Fruit fly (Drosophila melanogaster): ENCODE measurements around the gene CG5645.

CG5645 gene

DNA sequence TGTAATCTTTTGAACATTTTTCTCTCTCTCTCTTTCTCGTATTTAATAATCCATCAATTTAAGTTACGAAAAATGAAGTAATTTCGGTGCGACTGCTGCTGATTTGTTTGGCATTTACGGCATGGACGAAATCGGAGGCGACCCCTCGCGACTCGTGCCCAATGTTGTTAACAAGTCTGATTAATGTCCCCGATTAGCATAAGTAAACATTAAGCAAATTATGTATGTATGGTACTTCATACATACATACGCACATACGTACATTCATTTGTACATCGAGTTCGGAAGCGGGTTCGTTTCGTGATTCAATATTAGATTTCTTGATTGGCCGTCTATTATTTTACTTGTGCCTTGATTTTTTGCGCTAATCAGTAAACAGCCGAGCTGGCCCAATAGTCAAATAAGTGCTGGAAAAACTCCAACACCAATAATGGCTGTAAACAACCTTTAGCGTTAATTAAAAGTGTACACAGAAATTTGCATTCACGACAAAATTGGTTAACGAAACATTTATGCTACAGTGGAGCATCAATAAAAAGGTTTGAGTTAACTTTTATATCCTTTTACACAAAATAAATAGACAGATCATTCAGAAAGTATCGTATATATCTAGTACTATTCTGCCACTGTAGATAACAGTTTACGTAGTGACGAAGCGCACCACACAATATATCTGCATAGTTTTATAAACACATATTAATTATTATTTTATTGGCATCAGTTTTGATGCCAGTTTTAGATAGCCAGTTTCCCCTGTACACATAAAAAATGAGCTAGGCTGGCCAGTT, 45.4 kb downstream of the CG5645 start (continued):
- peak; percentile 6 for TF ChIP-seq NC2β (GFP tag; optimal IDR thresholded peaks at IDR 0.05)
- TF ChIP-seq ftz-f1 (GFP tag; optimal IDR thresholded peaks at IDR 0.05): no peak
- peak; percentile 62 for TF ChIP-seq CG11093 (GFP tag; IDR thresholded peaks at IDR 0.05)
- no peak for TF ChIP-seq pnt (GFP tag; optimal IDR thresholded peaks at IDR 0.05)
- TF ChIP-seq CG18011 (GFP tag; optimal IDR thresholded peaks at IDR 0.05): peak; percentile 28
- TF ChIP-seq usp (GFP tag; optimal IDR thresholded peaks at IDR 0.05): no peak
- no peak for TF ChIP-seq stwl (tag; optimal IDR thresholded peaks at IDR 0.05)
- peak; percentile 1 for TF ChIP-seq CG3407 (GFP tag; optimal IDR thresholded peaks at IDR 0.05)
- peak; percentile 76 for TF ChIP-seq CG14441 (GFP tag; IDR thresholded peaks at IDR 0.05)
- peak; percentile 15 for TF ChIP-seq CG10979 (tag; optimal IDR thresholded peaks at IDR 0.05)
- no peak for TF ChIP-seq gsb-n (tag; optimal IDR thresholded peaks at IDR 0.05)
- TF ChIP-seq NFAT (GFP tag; IDR thresholded peaks at IDR 0.05): no peak
- no peak for TF ChIP-seq CG1024 (GFP tag; IDR thresholded peaks at IDR 0.05)
- no peak for TF ChIP-seq HLH54F (GFP tag; optimal IDR thresholded peaks at IDR 0.05)
- peak; percentile 24 for TF ChIP-seq CG10267 (tag; optimal IDR thresholded peaks at IDR 0.05)
- peak; percentile 33; the same call in 1 of the 2 replicates for TF ChIP-seq ap (GFP tag; IDR thresholded peaks at IDR 0.05)
- TF ChIP-seq stc (GFP tag; IDR thresholded peaks at IDR 0.05): peak; percentile 54; the same call in 1 of the 2 replicates
- TF ChIP-seq CG30431 (GFP tag; optimal IDR thresholded peaks at IDR 0.05): peak; percentile 17
- no peak for TF ChIP-seq jumu (GFP tag; optimal IDR thresholded peaks at IDR 0.05)
- TF ChIP-seq tin (GFP tag; optimal IDR thresholded peaks at IDR 0.05): no peak
- no peak; the same call in 2 of the 3 replicates for TF ChIP-seq Mrtf (GFP tag; IDR thresholded peaks at IDR 0.05)
- TF ChIP-seq CG6791 (GFP tag; IDR thresholded peaks at IDR 0.05; ENCODE audit: partially characterized antibody): no peak
- peak; percentile 70; the same call in 2 of the 3 replicates for TF ChIP-seq CG11695 (GFP tag; IDR thresholded peaks at IDR 0.05)
- peak; percentile 43 for TF ChIP-seq CG15514 (GFP tag; optimal IDR thresholded peaks at IDR 0.05)
- TF ChIP-seq run (tag; optimal IDR thresholded peaks at IDR 0.05): peak; percentile 10
- TF ChIP-seq Usf (GFP tag; optimal IDR thresholded peaks at IDR 0.05): no peak
- TF ChIP-seq CG2712 (tag; optimal IDR thresholded peaks at IDR 0.05): peak; percentile 49
- no peak for TF ChIP-seq en (GFP tag; optimal IDR thresholded peaks at IDR 0.05)
- no peak for TF ChIP-seq C15 (GFP tag; IDR thresholded peaks at IDR 0.05)
- TF ChIP-seq maf-S (GFP tag; optimal IDR thresholded peaks at IDR 0.05): peak; percentile 8
- no peak for TF ChIP-seq Lpt (GFP tag; optimal IDR thresholded peaks at IDR 0.05)
- peak; percentile 29 for TF ChIP-seq CG1647 (GFP tag; optimal IDR thresholded peaks at IDR 0.05)
- TF ChIP-seq CG1233 (GFP tag; optimal IDR thresholded peaks at IDR 0.05): peak; percentile 43
- no peak for TF ChIP-seq zf30C (GFP tag; optimal IDR thresholded peaks at IDR 0.05)
- TF ChIP-seq D (optimal IDR thresholded peaks at IDR 0.05): no peak
- TF ChIP-seq D (GFP tag; optimal IDR thresholded peaks at IDR 0.05): no peak
- TF ChIP-seq fu2 (GFP tag; optimal IDR thresholded peaks at IDR 0.05): no peak
- TF ChIP-seq cas (GFP tag; IDR thresholded peaks at IDR 0.05): no peak
- TF ChIP-seq Optix (GFP tag; IDR thresholded peaks at IDR 0.05): no peak
- no peak for TF ChIP-seq CG9215 (GFP tag; IDR thresholded peaks at IDR 0.05)
- TF ChIP-seq CG4328 (GFP tag; optimal IDR thresholded peaks at IDR 0.05): no peak
- TF ChIP-seq CG11398 (GFP tag; optimal IDR thresholded peaks at IDR 0.05): peak; percentile 15
- TF ChIP-seq sr (GFP tag; IDR thresholded peaks at IDR 0.05): no peak
- peak; percentile 77 for TF ChIP-seq CG7839 (tag; optimal IDR thresholded peaks at IDR 0.05)
- TF ChIP-seq her (GFP tag; optimal IDR thresholded peaks at IDR 0.05): no peak
- no peak for TF ChIP-seq CG4282 (GFP tag; optimal IDR thresholded peaks at IDR 0.05)
- no peak; the same call in 1 of the 2 replicates for TF ChIP-seq Xrp1 (GFP tag; IDR thresholded peaks at IDR 0.05)
- TF ChIP-seq sna (GFP tag; IDR thresholded peaks at IDR 0.05; ENCODE audit: partially characterized antibody): no peak
- TF ChIP-seq Hmr (GFP tag; optimal IDR thresholded peaks at IDR 0.05): peak; percentile 52
- peak; percentile 2 for TF ChIP-seq CG4820 (GFP tag; optimal IDR thresholded peaks at IDR 0.05)
- TF ChIP-seq bab2 (GFP tag; optimal IDR thresholded peaks at IDR 0.05): peak; percentile 43
